Fruit fly (Drosophila melanogaster) whole organism, prepupa: Measurements from ENCODE around the gene CG32588.
A peak's percentile ranks its signal among the peaks of the same experiment; 100 is the strongest.

ENCODE experiments used
- Blimp-1 ChIP-seq: fragments of 200-800 bp; sonication (Bioruptor generic); optimal IDR thresholded peaks from 3 replicates; lab custom pipeline; 2017; ENCODE audit warnings: missing biosample characterization, missing genetic modification characterization, mild to moderate bottlenecking, moderate library complexity, missing genetic modification reagents
- CG10631 ChIP-seq: fragments of 200-800 bp; sonication (Bioruptor generic); optimal IDR thresholded peaks from 2 replicates; lab custom pipeline; 2016; ENCODE audit warnings: missing biosample characterization, missing genetic modification characterization
- CG11762 ChIP-seq: fragments of 200-800 bp; sonication (Bioruptor generic); optimal IDR thresholded peaks from 3 replicates; lab custom pipeline; 2016; ENCODE audit warnings: missing biosample characterization, missing genetic modification characterization; ENCODE audit not compliant: insufficient read depth
- CG15336 ChIP-seq: fragments of 200-800 bp; sonication (Bioruptor generic); IDR thresholded peaks from 2 replicates; pipeline ENCODE4 v1.3.6; 2022; ENCODE audit warnings: missing biosample characterization, missing genetic modification characterization
- CG16779 ChIP-seq: fragments of 200-800 bp; sonication (Bioruptor generic); optimal IDR thresholded peaks from 3 replicates; lab custom pipeline; 2017; ENCODE audit warnings: missing biosample characterization, mild to moderate bottlenecking, missing genetic modification characterization
- CG3032 ChIP-seq: fragments of 200-800 bp; optimal IDR thresholded peaks from 2 replicates; lab custom pipeline; 2019; ENCODE audit warnings: missing biosample characterization, mild to moderate bottlenecking, missing genetic modification characterization, moderate library complexity
- CG31627 ChIP-seq: fragments of 200-800 bp; sonication (Bioruptor generic); optimal IDR thresholded peaks from 3 replicates; lab custom pipeline; 2016; ENCODE audit warnings: missing biosample characterization, missing genetic modification characterization
- CG32006 ChIP-seq: fragments of 200-800 bp; sonication (Bioruptor generic); optimal IDR thresholded peaks from 3 replicates; lab custom pipeline; 2017; ENCODE audit warnings: missing biosample characterization, mild to moderate bottlenecking, missing genetic modification characterization
- CG34406 ChIP-seq: fragments of 200-800 bp; sonication (Bioruptor generic); optimal IDR thresholded peaks from 3 replicates; lab custom pipeline; 2016; ENCODE audit warnings: missing biosample characterization, missing genetic modification characterization
- CG4318 ChIP-seq: fragments of 200-800 bp; sonication (Bioruptor generic); optimal IDR thresholded peaks from 3 replicates; lab custom pipeline; 2017; ENCODE audit warnings: missing biosample characterization, mild to moderate bottlenecking, missing genetic modification characterization
- CG6276 ChIP-seq: fragments of 200-800 bp; sonication (Bioruptor generic); optimal IDR thresholded peaks from 2 replicates; lab custom pipeline; 2017; ENCODE audit warnings: missing biosample characterization, mild to moderate bottlenecking, missing genetic modification characterization
- CG6792 ChIP-seq: fragments of 200-800 bp; sonication (Bioruptor generic); optimal IDR thresholded peaks from 3 replicates; lab custom pipeline; 2016; ENCODE audit warnings: missing biosample characterization, missing genetic modification characterization
- CG6808 ChIP-seq: fragments of 200-800 bp; sonication (Bioruptor generic); optimal IDR thresholded peaks from 3 replicates; lab custom pipeline; 2017; ENCODE audit warnings: missing biosample characterization, missing genetic modification characterization, mild to moderate bottlenecking, moderate library complexity, missing genetic modification reagents
- CG7368 ChIP-seq: fragments of 200-800 bp; sonication (Bioruptor generic); optimal IDR thresholded peaks from 3 replicates; lab custom pipeline; 2016; ENCODE audit warnings: missing biosample characterization, missing genetic modification characterization
- CG8119 ChIP-seq: fragments of 200-800 bp; sonication (Bioruptor generic); IDR thresholded peaks from 3 replicates; pipeline ENCODE4 v1.3.6; 2022; ENCODE audit warnings: missing biosample characterization, missing genetic modification characterization
- CG8319 ChIP-seq: fragments of 200-800 bp; sonication (Bioruptor generic); optimal IDR thresholded peaks from 3 replicates; lab custom pipeline; 2016; ENCODE audit warnings: missing biosample characterization, missing genetic modification characterization
- CG8632 ChIP-seq: fragments of 200-800 bp; sonication (Bioruptor generic); optimal IDR thresholded peaks from 3 replicates; lab custom pipeline; 2016; ENCODE audit warnings: missing biosample characterization, missing genetic modification characterization
- Eip75B ChIP-seq: fragments of 200-800 bp; sonication (Bioruptor generic); optimal IDR thresholded peaks from 3 replicates; lab custom pipeline; 2016; ENCODE audit warnings: missing biosample characterization, missing genetic modification characterization
- Hr38 ChIP-seq: sonication (Bioruptor generic); optimal IDR thresholded peaks from 2 replicates; lab custom pipeline; 2016; ENCODE audit warnings: missing biosample characterization, missing genetic modification characterization
- OdsH ChIP-seq: fragments of 200-800 bp; sonication (Bioruptor generic); optimal IDR thresholded peaks from 3 replicates; lab custom pipeline; 2016; ENCODE audit warnings: missing biosample characterization, missing genetic modification characterization
- Smox ChIP-seq: fragments of 200-800 bp; sonication (Bioruptor generic); optimal IDR thresholded peaks from 3 replicates; lab custom pipeline; 2016; ENCODE audit warnings: missing biosample characterization, missing genetic modification characterization
- Sox102F ChIP-seq: fragments of 200-800 bp; sonication (Bioruptor generic); optimal IDR thresholded peaks from 2 replicates; lab custom pipeline; 2016; ENCODE audit warnings: missing biosample characterization, mild to moderate bottlenecking, missing genetic modification characterization
- achi ChIP-seq: fragments of 200-800 bp; sonication (Bioruptor generic); optimal IDR thresholded peaks from 3 replicates; lab custom pipeline; 2016; ENCODE audit warnings: missing biosample characterization, missing genetic modification characterization
- acj6 ChIP-seq: fragments of 200-800 bp; sonication (Bioruptor generic); optimal IDR thresholded peaks from 3 replicates; lab custom pipeline; 2016; ENCODE audit warnings: missing biosample characterization, missing genetic modification characterization
- cyc ChIP-seq: fragments of 200-800 bp; sonication (Bioruptor generic); optimal IDR thresholded peaks from 3 replicates; lab custom pipeline; 2016; ENCODE audit warnings: missing biosample characterization, missing genetic modification characterization
- eg ChIP-seq: fragments of 200-800 bp; sonication (Bioruptor generic); IDR thresholded peaks from 3 replicates; pipeline ENCODE4 v1.3.6; 2022; ENCODE audit warnings: missing biosample characterization, missing genetic modification characterization
- esn ChIP-seq: fragments of 200-800 bp; sonication (Bioruptor generic); optimal IDR thresholded peaks from 2 replicates; lab custom pipeline; 2016; ENCODE audit warnings: missing biosample characterization, mild to moderate bottlenecking, missing genetic modification characterization, moderate library complexity
- fd59A ChIP-seq: fragments of 200-800 bp; sonication (Bioruptor generic); optimal IDR thresholded peaks from 2 replicates; lab custom pipeline; 2017; ENCODE audit warnings: missing biosample characterization, mild to moderate bottlenecking, missing genetic modification characterization, missing genetic modification reagents
- fkh ChIP-seq: fragments of 200-800 bp; sonication (Bioruptor generic); optimal IDR thresholded peaks from 3 replicates; lab custom pipeline; 2017; ENCODE audit warnings: missing biosample characterization, mild to moderate bottlenecking, missing genetic modification characterization, moderate library complexity
- lz ChIP-seq: fragments of 200-800 bp; sonication (Bioruptor generic); optimal IDR thresholded peaks from 3 replicates; lab custom pipeline; 2016; ENCODE audit warnings: missing biosample characterization, missing genetic modification characterization
- net ChIP-seq: fragments of 200-800 bp; sonication (Bioruptor generic); optimal IDR thresholded peaks from 3 replicates; lab custom pipeline; 2016; ENCODE audit warnings: missing biosample characterization, missing genetic modification characterization
- pdm3 ChIP-seq: fragments of 200-800 bp; sonication (Bioruptor generic); optimal IDR thresholded peaks from 3 replicates; lab custom pipeline; 2016; ENCODE audit warnings: missing biosample characterization, missing genetic modification characterization
- spab ChIP-seq: fragments of 200-800 bp; sonication (Bioruptor generic); optimal IDR thresholded peaks from 2 replicates; lab custom pipeline; 2017; ENCODE audit warnings: missing biosample characterization, mild to moderate bottlenecking, missing genetic modification characterization, missing genetic modification reagents
- topi ChIP-seq: fragments of 200-800 bp; sonication (Bioruptor generic); optimal IDR thresholded peaks from 3 replicates; lab custom pipeline; 2016; ENCODE audit warnings: missing biosample characterization, missing genetic modification characterization
- vri ChIP-seq: fragments of 200-800 bp; sonication (Bioruptor generic); optimal IDR thresholded peaks from 3 replicates; lab custom pipeline; 2016; ENCODE audit warnings: missing biosample characterization, mild to moderate bottlenecking, missing genetic modification characterization

The CG32588 gene

dm6 chrX:15156286-15156685 lies 50.1 kb downstream of the CG32588 start (continued):
- TF ChIP-seq cyc (peak; percentile 22), Smox (no peak), CG16779 (tag; lab: Kevin White, UChicago) (no peak), CG32006 (GFP tag; lab: Kevin White, UChicago) (peak; percentile 77), Blimp-1 (GFP tag; lab: Kevin White, UChicago) (no peak), CG7368 (GFP tag; lab: Kevin White, UChicago) (no peak), CG3032 (tag; lab: Kevin White, UChicago) (no peak), Sox102F (GFP tag; lab: Kevin White, UChicago) (peak; percentile 21), CG6808 (GFP tag; lab: Kevin White, UChicago) (no peak), Eip75B (GFP tag; lab: Kevin White, UChicago) (peak; percentile 48), achi (peak; percentile 49), CG6792 (GFP tag; lab: Kevin White, UChicago) (peak; percentile 15), vri (GFP tag; lab: Kevin White, UChicago) (no peak), CG15336 (peak; percentile 75), CG4318 (GFP tag; lab: Kevin White, UChicago) (peak; percentile 30), CG34406 (GFP tag; lab: Kevin White, UChicago) (peak; percentile 7), CG11762 (peak; percentile 1), CG8119 (peak; percentile 63), fkh (no peak), eg (GFP tag; lab: Robert Waterston, UW) (peak; percentile 70), CG8632 (GFP tag; lab: Kevin White, UChicago) (no peak), CG6276 (GFP tag; lab: Kevin White, UChicago) (peak; percentile 56), net (GFP tag; lab: Kevin White, UChicago) (peak; percentile 7), topi (GFP tag; lab: Kevin White, UChicago) (peak; percentile 35), acj6 (GFP tag; lab: Kevin White, UChicago) (peak; percentile 23), pdm3 (GFP tag; lab: Kevin White, UChicago) (peak; percentile 12), CG10631 (GFP tag; lab: Kevin White, UChicago) (peak; percentile 28), lz (GFP tag; lab: Kevin White, UChicago) (peak; percentile 5), CG8319 (GFP tag; lab: Kevin White, UChicago) (no peak), OdsH (GFP tag; lab: Kevin White, UChicago) (peak; percentile 60), Hr38 (GFP tag; lab: Kevin White, UChicago) (no peak), CG31627 (GFP tag; lab: Kevin White, UChicago) (no peak), fd59A (GFP tag; lab: Kevin White, UChicago) (no peak), esn (GFP tag; lab: Kevin White, UChicago) (peak; percentile 25), spab (GFP tag; lab: Kevin White, UChicago) (no peak)
- TF ChIP-seq, all 60 proteins: peak for 33
